Fruit fly (Drosophila melanogaster): ENCODE measurements around the gene CG15564.

The CG15564 gene

dm6 chr3R:31252093-31252962 is 17.2 kb upstream of the CG15564 start, which contains the start of the genes qless and mRpL32:
qless (minus strand) TSS chr3R:31252608.
mRpL32 (plus strand) TSS chr3R:31252872.
- TF ChIP-seq Crg-1 (GFP tag; optimal IDR thresholded peaks at IDR 0.05) (peak; percentile 32), CG14711 (tag; optimal IDR thresholded peaks at IDR 0.05) (peak; percentile 97), CG33017 (tag; optimal IDR thresholded peaks at IDR 0.05) (peak; percentile 18), CG11617 (GFP tag; optimal IDR thresholded peaks at IDR 0.05) (peak; percentile 37), toe (GFP tag; optimal IDR thresholded peaks at IDR 0.05) (peak; percentile 68), cnc (optimal IDR thresholded peaks at IDR 0.05) (no peak), cic (GFP tag; optimal IDR thresholded peaks at IDR 0.05) (no peak), CG5204 (GFP tag; optimal IDR thresholded peaks at IDR 0.05) (peak; percentile 47), kay (GFP tag; ENCODE audit: borderline replicate concordance) (no peak), CG7045 (GFP tag; optimal IDR thresholded peaks at IDR 0.05) (peak; percentile 64), Mnt (GFP tag; optimal IDR thresholded peaks at IDR 0.05) (peak; percentile 82), CG7101 (tag; optimal IDR thresholded peaks at IDR 0.05) (peak; percentile 57), pad (GFP tag; optimal IDR thresholded peaks at IDR 0.05) (peak; percentile 10), bab1 (GFP tag; optimal IDR thresholded peaks at IDR 0.05) (peak; percentile 74), CG12768 (GFP tag; optimal IDR thresholded peaks at IDR 0.05) (peak; percentile 18), Clk (GFP tag; optimal IDR thresholded peaks at IDR 0.05) (peak; percentile 43), tj (GFP tag; optimal IDR thresholded peaks at IDR 0.05) (peak; percentile 27), CG1620 (GFP tag; optimal IDR thresholded peaks at IDR 0.05) (no peak), Hr96 (GFP tag; optimal IDR thresholded peaks at IDR 0.05) (peak; percentile 48), ovo (GFP tag; optimal IDR thresholded peaks at IDR 0.05) (peak; percentile 14)

- no peak for TF ChIP-seq Hr96 (GFP tag; optimal IDR thresholded peaks at IDR 0.05)
- no peak for TF ChIP-seq Mnt (GFP tag; optimal IDR thresholded peaks at IDR 0.05)
- TF ChIP-seq bab1 (GFP tag; optimal IDR thresholded peaks at IDR 0.05), result no peak
- no peak for TF ChIP-seq pad (GFP tag; optimal IDR thresholded peaks at IDR 0.05)
- no peak for TF ChIP-seq tj (GFP tag; optimal IDR thresholded peaks at IDR 0.05)
- TF ChIP-seq kay (GFP tag; ENCODE audit: borderline replicate concordance), result no peak
Measured at dm6 chr3R:31251130-31251770, 16.1 kb upstream of the CG15564 start.

DNA sequence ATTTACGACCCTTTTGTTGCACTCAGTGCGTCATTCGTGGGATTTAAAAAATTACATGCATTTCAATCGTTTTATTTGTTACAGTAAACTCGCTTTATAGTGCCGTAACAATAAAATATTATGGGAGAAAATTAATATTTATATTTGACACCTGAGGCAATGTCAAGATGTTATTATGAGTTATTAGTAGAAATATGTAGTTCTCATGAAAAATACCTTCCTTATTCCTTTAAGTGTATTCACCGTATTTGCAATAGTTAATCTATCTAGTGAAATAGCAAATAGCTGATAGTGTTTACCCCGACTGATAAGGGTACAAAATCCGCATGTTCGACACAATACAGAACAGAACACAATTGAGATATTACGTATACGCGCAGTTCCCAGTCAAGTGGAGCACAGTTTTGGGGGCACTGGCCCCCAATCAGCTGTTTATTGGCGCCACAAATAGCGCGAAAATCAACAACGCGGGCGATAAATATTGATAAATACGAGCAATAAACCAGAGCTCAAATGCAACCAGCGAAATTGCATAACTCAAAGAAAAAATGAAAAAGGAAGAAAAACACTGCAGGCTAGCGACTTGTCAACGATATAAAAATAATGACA is 15.4 kb upstream of the CG15564 start:
- TF ChIP-seq cic (GFP tag; optimal IDR thresholded peaks at IDR 0.05), result peak; percentile 19
- no peak for TF ChIP-seq Clk (GFP tag; optimal IDR thresholded peaks at IDR 0.05)
- TF ChIP-seq CG7045 (GFP tag; optimal IDR thresholded peaks at IDR 0.05), result peak; percentile 45
- peak; percentile 23 for TF ChIP-seq Hr96 (GFP tag; optimal IDR thresholded peaks at IDR 0.05)
- no peak for TF ChIP-seq Crg-1 (GFP tag; optimal IDR thresholded peaks at IDR 0.05)
- no peak for TF ChIP-seq cnc (optimal IDR thresholded peaks at IDR 0.05)
- peak; percentile 27 for TF ChIP-seq Mnt (GFP tag; optimal IDR thresholded peaks at IDR 0.05)
- no peak for TF ChIP-seq CG1620 (GFP tag; optimal IDR thresholded peaks at IDR 0.05)
- TF ChIP-seq CG33017 (tag; optimal IDR thresholded peaks at IDR 0.05), result peak; percentile 84
- no peak for TF ChIP-seq bab1 (GFP tag; optimal IDR thresholded peaks at IDR 0.05)
- no peak for TF ChIP-seq toe (GFP tag; optimal IDR thresholded peaks at IDR 0.05)
- peak; percentile 79 for TF ChIP-seq CG7101 (tag; optimal IDR thresholded peaks at IDR 0.05)
- peak; percentile 69 for TF ChIP-seq CG12768 (GFP tag; optimal IDR thresholded peaks at IDR 0.05)
- peak; percentile 67 for TF ChIP-seq CG5204 (GFP tag; optimal IDR thresholded peaks at IDR 0.05)
- peak; percentile 26 for TF ChIP-seq pad (GFP tag; optimal IDR thresholded peaks at IDR 0.05)
- peak; percentile 38 for TF ChIP-seq tj (GFP tag; optimal IDR thresholded peaks at IDR 0.05)
- TF ChIP-seq kay (GFP tag; ENCODE audit: borderline replicate concordance), result no peak
- peak; percentile 70 for TF ChIP-seq CG11617 (GFP tag; optimal IDR thresholded peaks at IDR 0.05)
- peak; percentile 68 for TF ChIP-seq CG14711 (tag; optimal IDR thresholded peaks at IDR 0.05)
- TF ChIP-seq ovo (GFP tag; optimal IDR thresholded peaks at IDR 0.05), result no peak

- TF ChIP-seq Crg-1 (GFP tag; optimal IDR thresholded peaks at IDR 0.05) (no peak), Clk (GFP tag; optimal IDR thresholded peaks at IDR 0.05) (no peak), Hr96 (GFP tag; optimal IDR thresholded peaks at IDR 0.05) (no peak), CG14711 (tag; optimal IDR thresholded peaks at IDR 0.05) (no peak), cnc (optimal IDR thresholded peaks at IDR 0.05) (no peak), pad (GFP tag; optimal IDR thresholded peaks at IDR 0.05) (no peak), CG33017 (tag; optimal IDR thresholded peaks at IDR 0.05) (no peak)
Measured at dm6 chr3R:31248245-31248644, 13.1 kb upstream of the CG15564 start.

DNA sequence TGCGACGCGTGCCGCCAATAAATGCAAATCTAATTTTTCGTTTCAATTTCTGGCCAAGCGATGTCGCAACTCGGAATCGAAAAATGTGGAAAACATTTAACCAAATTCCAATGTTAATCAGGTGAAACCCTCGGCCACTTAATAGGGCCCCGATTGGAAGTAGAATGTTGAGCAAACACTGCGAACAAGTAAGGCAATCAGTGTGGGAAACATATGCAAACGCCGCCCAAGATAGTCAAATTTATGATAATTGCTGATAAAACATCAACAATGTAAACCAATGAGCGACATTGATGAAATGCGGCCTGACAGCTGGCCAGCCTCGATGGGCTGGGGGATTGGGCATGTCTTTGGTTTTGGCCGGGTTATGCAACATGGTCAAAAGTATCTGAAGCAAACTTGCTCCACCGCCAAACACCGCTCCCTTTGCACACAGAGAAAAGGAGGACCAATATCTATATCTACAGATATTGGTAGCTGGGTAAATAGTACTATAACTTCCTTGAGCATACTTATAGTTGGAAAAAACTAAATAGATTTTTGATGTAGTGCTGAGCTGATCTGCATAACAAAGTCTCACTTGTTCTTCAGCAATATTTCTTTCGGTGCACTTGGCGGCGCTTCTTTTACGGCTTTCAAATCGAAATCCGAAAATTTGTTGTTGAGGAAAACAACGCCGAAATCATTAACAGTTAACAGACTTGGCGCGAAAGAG is 12.3 kb upstream of the CG15564 start:
- TF ChIP-seq CG11617 (GFP tag; optimal IDR thresholded peaks at IDR 0.05), result no peak
- TF ChIP-seq bab1 (GFP tag; optimal IDR thresholded peaks at IDR 0.05), result no peak
- TF ChIP-seq Mnt (GFP tag; optimal IDR thresholded peaks at IDR 0.05), result no peak
- TF ChIP-seq tj (GFP tag; optimal IDR thresholded peaks at IDR 0.05), result no peak
- no peak for TF ChIP-seq CG7045 (GFP tag; optimal IDR thresholded peaks at IDR 0.05)
- TF ChIP-seq CG14711 (tag; optimal IDR thresholded peaks at IDR 0.05), result no peak
- no peak for TF ChIP-seq Clk (GFP tag; optimal IDR thresholded peaks at IDR 0.05)
- TF ChIP-seq CG1620 (GFP tag; optimal IDR thresholded peaks at IDR 0.05), result no peak
- no peak for TF ChIP-seq kay (GFP tag; ENCODE audit: borderline replicate concordance)

Measured in whole organism, adult.